Fruit fly (Drosophila melanogaster) whole organism, pupa: Measurements from ENCODE around the gene Sfp23F.
A peak's percentile ranks its signal among the peaks of the same experiment; 100 is the strongest.

Experiments used
- CG10348 ChIP-seq: fragments of 200-800 bp; sonication (Bioruptor generic); IDR thresholded peaks from 2 replicates; pipeline ENCODE4 v1.3.6; 2022; ENCODE audit warnings: missing biosample characterization, missing genetic modification characterization
- CG12605 ChIP-seq: fragments of 200-800 bp; sonication (Bioruptor generic); IDR thresholded peaks from 2 replicates; pipeline ENCODE4 v1.3.6; 2022; ENCODE audit warnings: missing biosample characterization, missing genetic modification characterization
- CG14655 ChIP-seq: fragments of 200-800 bp; sonication (Bioruptor generic); optimal IDR thresholded peaks from 3 replicates; lab custom pipeline; 2017; ENCODE audit warnings: mild to moderate bottlenecking, missing biosample characterization, missing genetic modification reagents, missing genetic modification characterization
- CG17806 ChIP-seq: fragments of 200-800 bp; sonication (Bioruptor generic); optimal IDR thresholded peaks from 2 replicates; lab custom pipeline; 2018; ENCODE audit warnings: missing biosample characterization, mild to moderate bottlenecking, missing genetic modification characterization, moderate library complexity
- CG32121 ChIP-seq: fragments of 200-800 bp; sonication (Bioruptor generic); IDR thresholded peaks from 2 replicates; pipeline ENCODE4 v1.3.6; 2022; ENCODE audit warnings: missing biosample characterization, missing genetic modification characterization
- CG34367 ChIP-seq: fragments of 200-800 bp; sonication (Bioruptor generic); optimal IDR thresholded peaks from 2 replicates; lab custom pipeline; 2018; ENCODE audit warnings: missing biosample characterization, mild to moderate bottlenecking, missing genetic modification characterization
- CG8159 ChIP-seq: fragments of 200-800 bp; sonication (Bioruptor generic); optimal IDR thresholded peaks from 3 replicates; lab custom pipeline; 2018; ENCODE audit warnings: missing biosample characterization, mild to moderate bottlenecking, missing genetic modification characterization, moderate library complexity
- CG8301 ChIP-seq: fragments of 200-800 bp; sonication (Bioruptor generic); optimal IDR thresholded peaks from 2 replicates; lab custom pipeline; 2018; ENCODE audit warnings: missing biosample characterization, mild to moderate bottlenecking, missing genetic modification characterization
- CG9948 ChIP-seq: fragments of 200-800 bp; sonication (Bioruptor generic); optimal IDR thresholded peaks from 2 replicates; lab custom pipeline; 2018; ENCODE audit warnings: missing biosample characterization, mild to moderate bottlenecking, missing genetic modification characterization, moderate library complexity
- EcR ChIP-seq: fragments of 200-800 bp; sonication (Bioruptor generic); optimal IDR thresholded peaks from 3 replicates; lab custom pipeline; 2019; ENCODE audit warnings: missing biosample characterization, missing genetic modification characterization, mild to moderate bottlenecking, moderate library complexity, missing genetic modification reagents
- fd96Ca ChIP-seq: fragments of 200-800 bp; sonication (Bioruptor generic); IDR thresholded peaks from 3 replicates; pipeline ENCODE4 v1.3.6; 2022; ENCODE audit warnings: missing biosample characterization, missing genetic modification characterization
- gl ChIP-seq: fragments of 200-800 bp; sonication (Bioruptor generic); optimal IDR thresholded peaks from 2 replicates; lab custom pipeline; 2018; ENCODE audit warnings: missing biosample characterization, mild to moderate bottlenecking, missing genetic modification characterization
- rn ChIP-seq: fragments of 200-800 bp; sonication (Bioruptor generic); IDR thresholded peaks from 2 replicates; pipeline ENCODE4 v1.3.6; 2022; ENCODE audit warnings: missing biosample characterization, missing genetic modification characterization

- TF ChIP-seq CG34367: no peak
- no peak for TF ChIP-seq CG10348 (GFP tag; lab: Robert Waterston, UW)
- no peak for TF ChIP-seq CG8301
- peak; percentile 4 for TF ChIP-seq CG8159 (tag; lab: Kevin White, UChicago)
- TF ChIP-seq CG9948: peak; percentile 15
- TF ChIP-seq fd96Ca (GFP tag; lab: Robert Waterston, UW): no peak
- TF ChIP-seq CG32121 (GFP tag; lab: Robert Waterston, UW): peak; percentile 59; the same call in 1 of the 2 replicates
- TF ChIP-seq CG12605 (GFP tag; lab: Robert Waterston, UW): no peak
- no peak for TF ChIP-seq EcR (GFP tag; lab: Kevin White, UChicago)
- TF ChIP-seq CG14655 (GFP tag; lab: Kevin White, UChicago): peak; percentile 2
- no peak for TF ChIP-seq rn
- no peak for TF ChIP-seq CG17806 (tag; lab: Kevin White, UChicago)
- no peak for TF ChIP-seq gl
Observed at dm6 chr2L:3428419-3429097, 41.0 kb upstream of the Sfp23F start.
